Worm (Caenorhabditis elegans) whole organism, L4/young adult: Measurements from ENCODE around the gene Y62H9A.7.

ENCODE experiments used
- W03F9.2 ChIP-seq: fragments of 150-350 bp; optimal IDR thresholded peaks from 2 replicates; lab custom pipeline; 2014; ENCODE audit warnings: missing biosample characterization, missing genetic modification characterization
- dao-5 ChIP-seq: sonication (generic microtip); optimal IDR thresholded peaks from 2 replicates; lab custom pipeline; 2016; ENCODE audit warnings: missing genotype, missing genetic modification characterization, moderate library complexity, missing compliant biosample characterization
- him-1 ChIP-seq: sonication (generic microtip); optimal IDR thresholded peaks from 2 replicates; lab custom pipeline; 2016; ENCODE audit warnings: missing genotype, missing genetic modification reagents, missing genetic modification characterization, missing compliant biosample characterization

- TF ChIP-seq him-1 (tag; lab: Kevin White, UChicago) (no peak), dao-5 (tag; lab: Kevin White, UChicago) (no peak), W03F9.2 (tag; lab: Kevin White, UChicago) (no peak)
These were observed 11.2 kb upstream of the Y62H9A.7 start for ce11 chrX:11896708-11897107.
